Worm (Caenorhabditis elegans): ENCODE data around the gene sre-46.

DNA sequence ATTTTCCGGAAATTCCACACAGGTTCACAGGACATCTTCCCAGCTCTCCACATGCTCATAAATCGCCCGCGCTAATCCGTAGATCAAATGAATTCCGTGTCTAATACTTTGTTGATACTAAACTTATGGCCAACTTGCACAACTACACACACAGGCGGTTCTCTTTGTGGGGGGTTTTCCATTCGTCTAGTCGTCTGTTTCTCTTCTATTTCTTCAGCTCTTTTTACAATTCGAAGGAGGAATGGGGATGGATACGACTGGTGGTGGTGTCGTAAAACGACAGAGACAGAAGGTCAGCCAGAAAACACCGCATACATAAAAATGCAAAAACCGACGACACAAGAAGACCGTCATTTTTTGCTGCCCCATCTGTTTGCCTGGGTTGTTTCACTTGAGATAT, 18.3 kb upstream of the sre-46 start:
- no peak for TF ChIP-seq aha-1 (tag; optimal IDR thresholded peaks at IDR 0.05)
- TF ChIP-seq lin-13 (GFP tag; optimal IDR thresholded peaks at IDR 0.05), result no peak
- TF ChIP-seq fkh-10 (GFP tag; optimal IDR thresholded peaks at IDR 0.05), result no peak
- TF ChIP-seq irx-1 (tag; optimal IDR thresholded peaks at IDR 0.05), result no peak
- no peak for TF ChIP-seq ets-5 (GFP tag; IDR thresholded peaks at IDR 0.05)
- TF ChIP-seq pag-3 (tag; optimal IDR thresholded peaks at IDR 0.05; ENCODE audit: borderline replicate concordance, insufficient read depth), result no peak
- TF ChIP-seq fos-1 (tag; optimal IDR thresholded peaks at IDR 0.05), result no peak
- TF ChIP-seq lsy-2 (tag; optimal IDR thresholded peaks at IDR 0.05), result peak in 1 of 2 experiments; percentile 34

Measured in whole organism, L1 larva.